Fruit fly (Drosophila melanogaster) Kc167 (cell line): ENCODE data around the gene Vps4.

ENCODE experiments used
- Myc ChIP-seq: fragments of >200 bp; optimal IDR thresholded peaks from 2 replicates; lab custom pipeline; 2017; ENCODE audit warnings: missing external identifiers
- Sin3A ChIP-seq: fragments of >200 bp; optimal IDR thresholded peaks from 2 replicates; lab custom pipeline; 2018; ENCODE audit warnings: missing external identifiers
- h ChIP-seq: fragments of >200 bp; optimal IDR thresholded peaks from 3 replicates; lab custom pipeline; 2018; ENCODE audit warnings: missing external identifiers
- insv ChIP-seq: fragments of >200 bp; optimal IDR thresholded peaks from 3 replicates; lab custom pipeline; 2018; ENCODE audit warnings: missing external identifiers
- psq ChIP-seq: fragments of >200 bp; optimal IDR thresholded peaks from 2 replicates; lab custom pipeline; 2017; ENCODE audit warnings: missing external identifiers
- ttk ChIP-seq: sonication (Bioruptor generic); optimal IDR thresholded peaks from 2 replicates; lab custom pipeline; 2017; ENCODE audit warnings: missing external identifiers

Gene Vps4

DNA sequence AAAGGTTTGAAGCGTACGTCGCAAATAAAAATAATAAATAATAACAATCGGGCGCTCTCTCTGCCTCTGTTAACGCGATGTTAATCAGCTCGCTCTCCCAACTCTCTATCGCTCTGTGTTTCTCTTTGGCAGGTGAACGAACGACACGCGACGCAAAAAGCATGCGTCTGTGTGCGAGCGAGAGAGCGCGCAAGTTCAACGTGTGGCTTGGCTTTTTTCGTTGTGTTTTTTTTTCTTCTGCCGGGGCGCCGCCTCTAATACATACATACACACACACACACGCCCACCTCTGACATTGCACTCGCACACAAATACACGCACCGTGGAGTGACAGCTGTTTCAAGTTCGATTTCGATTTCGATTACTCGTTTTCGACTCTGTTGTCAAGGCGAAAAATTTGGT lies 28.9 kb upstream of the Vps4 start:
- no peak for TF ChIP-seq Myc (lab: Kevin White, UChicago)
- no peak for TF ChIP-seq psq (lab: Kevin White, UChicago)
- no peak for TF ChIP-seq insv (lab: Kevin White, UChicago)
- no peak for TF ChIP-seq h
- TF ChIP-seq Sin3A (lab: Kevin White, UChicago): no peak
- TF ChIP-seq ttk (lab: Kevin White, UChicago): no peak

DNA sequence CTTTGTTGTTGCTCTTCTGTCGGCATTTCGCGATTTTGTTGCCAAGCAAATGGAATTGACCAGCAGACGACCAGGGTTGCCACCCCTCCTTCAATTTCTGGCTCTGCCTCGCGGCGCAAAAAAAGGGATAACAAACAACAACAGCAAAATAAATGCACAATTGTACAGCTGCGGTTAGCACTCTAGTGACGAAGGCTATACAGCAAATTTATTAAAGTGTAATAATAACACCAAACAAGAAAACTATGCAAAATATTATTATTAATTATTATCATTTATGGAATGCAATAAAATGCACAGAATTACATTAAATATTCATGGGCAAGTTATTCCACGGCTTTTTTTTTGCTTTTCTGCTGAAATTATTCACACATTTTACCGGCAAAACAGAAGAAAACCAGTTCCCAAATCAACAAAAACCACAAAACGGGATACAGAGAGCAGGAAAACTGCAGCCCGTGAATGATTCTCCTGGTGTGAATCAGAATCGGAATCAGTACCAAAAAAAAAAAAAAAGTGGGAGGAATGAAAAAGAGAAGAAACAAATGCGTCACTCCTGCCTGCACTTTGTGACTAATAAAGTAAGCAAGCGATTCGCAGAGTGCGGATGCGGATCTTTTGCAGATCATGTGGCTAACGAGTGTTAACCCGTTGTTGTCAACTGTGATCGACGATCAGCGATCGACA lies 28.1 kb upstream of the Vps4 start:
- TF ChIP-seq psq (lab: Kevin White, UChicago): no peak
- TF ChIP-seq h: no peak
- no peak for TF ChIP-seq Sin3A (lab: Kevin White, UChicago)
- no peak for TF ChIP-seq insv (lab: Kevin White, UChicago)
- no peak for TF ChIP-seq ttk (lab: Kevin White, UChicago)
- TF ChIP-seq Myc (lab: Kevin White, UChicago): no peak

DNA sequence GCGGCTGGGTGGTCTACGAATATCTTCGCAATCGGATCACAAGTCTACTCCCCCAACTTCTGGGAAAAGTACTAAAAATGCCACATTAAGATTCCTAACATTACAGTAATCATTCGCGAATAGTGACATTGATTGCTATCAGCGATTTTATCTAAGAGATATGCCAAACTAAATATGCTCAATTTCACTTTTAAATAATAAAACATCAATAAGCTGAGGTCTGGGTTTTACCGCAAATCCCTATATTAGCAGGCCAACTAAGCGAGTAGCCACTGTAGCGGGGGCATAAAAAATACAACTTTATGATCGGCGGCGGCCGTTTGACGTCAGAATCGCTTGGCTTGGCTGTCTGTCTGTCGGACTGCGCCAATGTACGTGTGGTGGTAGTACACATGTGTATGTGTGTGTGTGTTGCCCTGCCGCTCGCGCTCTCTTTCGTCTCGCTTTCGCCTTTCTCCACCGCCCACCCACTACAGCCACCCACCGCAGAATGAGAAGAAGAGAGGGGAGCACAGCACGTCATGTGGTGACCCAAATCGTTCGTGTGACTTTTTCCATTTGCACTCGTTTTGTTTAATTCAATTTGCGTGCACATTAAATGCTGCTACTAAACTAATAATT lies 27.1 kb upstream of the Vps4 start:
- TF ChIP-seq Myc (lab: Kevin White, UChicago) (no peak), Sin3A (lab: Kevin White, UChicago) (no peak), h (no peak), insv (lab: Kevin White, UChicago) (no peak), psq (lab: Kevin White, UChicago) (no peak)

DNA sequence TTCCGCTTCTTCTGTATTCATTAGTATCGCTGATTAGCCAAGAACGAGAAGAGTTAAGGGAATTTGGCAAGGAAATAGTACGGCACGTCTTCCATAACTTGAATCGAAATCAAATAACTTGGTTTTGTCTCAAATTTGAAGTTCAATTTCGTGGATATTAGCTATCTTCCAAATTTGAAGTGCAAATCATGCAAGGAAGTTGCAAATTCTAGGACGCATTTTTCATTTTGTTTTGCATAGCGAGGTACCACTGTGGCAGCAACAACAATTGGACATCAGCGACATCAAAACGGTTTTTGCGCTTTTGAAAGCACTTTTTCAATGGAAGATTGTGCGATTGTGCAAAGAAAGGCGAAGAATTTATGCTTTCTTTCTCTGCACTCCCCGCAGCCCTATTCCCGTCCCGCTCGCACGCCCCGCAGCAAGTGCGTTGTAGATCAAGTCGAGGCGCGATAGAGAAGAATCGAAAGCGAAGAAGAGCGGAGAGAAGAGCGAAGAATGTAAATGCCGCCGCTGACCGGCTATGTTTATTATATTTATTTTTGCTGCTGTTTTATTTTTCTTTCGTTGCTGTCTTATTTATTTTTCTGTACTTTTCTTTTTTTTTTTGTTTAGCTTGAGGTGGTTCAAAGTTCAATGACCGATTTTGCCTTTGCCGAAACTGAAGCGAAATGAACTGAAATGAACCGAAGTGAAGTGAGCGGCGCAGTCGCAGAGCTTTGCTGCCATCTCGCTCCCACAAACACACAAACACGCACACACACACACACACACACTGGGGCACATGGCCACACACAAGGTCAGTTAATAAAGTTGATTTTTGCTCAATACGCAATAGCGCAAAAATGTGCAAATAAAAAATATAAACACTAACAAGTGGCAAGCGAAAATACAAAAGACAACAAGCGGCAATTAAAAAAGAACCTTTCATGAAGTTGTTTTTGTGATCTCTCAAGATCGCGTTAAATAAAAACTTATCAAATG lies 26.1 kb upstream of the Vps4 start:
- no peak for TF ChIP-seq Myc (lab: Kevin White, UChicago)
- TF ChIP-seq psq (lab: Kevin White, UChicago): no peak
- TF ChIP-seq h: no peak
- no peak for TF ChIP-seq insv (lab: Kevin White, UChicago)
- TF ChIP-seq ttk (lab: Kevin White, UChicago): no peak
- no peak for TF ChIP-seq Sin3A (lab: Kevin White, UChicago)

DNA sequence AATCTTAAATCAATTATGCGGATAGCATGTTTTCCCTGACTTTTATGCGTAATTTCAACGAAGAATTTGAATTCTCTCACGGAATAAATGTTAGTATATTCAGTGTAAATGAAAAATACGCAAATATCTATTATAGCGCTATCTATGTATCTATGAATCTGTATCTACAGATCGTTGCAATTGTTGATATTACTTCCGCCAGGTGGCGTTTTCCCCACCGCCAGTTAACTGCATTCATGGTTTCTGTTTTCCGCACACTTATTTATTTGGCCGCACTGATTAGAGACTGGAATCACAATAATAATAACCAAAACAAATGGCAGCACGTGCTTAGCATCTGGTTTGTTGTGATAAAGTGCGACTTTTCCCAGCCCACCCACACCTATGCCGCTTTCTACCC lies 24.7 kb upstream of the Vps4 start:
- TF ChIP-seq Sin3A (lab: Kevin White, UChicago) (no peak), h (no peak), ttk (lab: Kevin White, UChicago) (no peak), psq (lab: Kevin White, UChicago) (no peak), insv (lab: Kevin White, UChicago) (no peak), Myc (lab: Kevin White, UChicago) (no peak)

DNA sequence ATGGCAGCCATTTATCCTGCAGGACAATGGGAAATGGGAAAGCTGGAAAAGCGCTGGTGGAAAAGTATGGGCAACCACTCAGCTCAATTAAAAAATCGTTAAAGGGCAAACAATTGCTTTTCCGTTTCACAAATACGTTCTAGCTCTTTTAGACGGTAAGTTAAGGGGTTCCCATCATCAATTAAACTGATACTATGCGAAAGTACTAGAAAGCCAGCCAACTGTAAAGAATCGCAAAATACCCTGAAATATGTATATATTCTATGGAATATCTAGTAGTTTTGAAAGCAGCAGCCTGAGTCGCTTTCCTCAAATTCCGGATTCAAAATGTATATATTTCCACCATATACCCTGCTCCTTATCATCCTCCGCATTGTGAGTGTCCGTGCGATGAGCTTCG lies 24.1 kb upstream of the Vps4 start, which contains the start of gene CG12985:
TSS of gene CG12985 (plus strand) at position 301 of the 400 bp plus-strand sequence.
- TF ChIP-seq insv (lab: Kevin White, UChicago): no peak
- no peak for TF ChIP-seq Myc (lab: Kevin White, UChicago)
- no peak for TF ChIP-seq ttk (lab: Kevin White, UChicago)
- no peak for TF ChIP-seq Sin3A (lab: Kevin White, UChicago)
- TF ChIP-seq h: no peak
- no peak for TF ChIP-seq psq (lab: Kevin White, UChicago)

DNA sequence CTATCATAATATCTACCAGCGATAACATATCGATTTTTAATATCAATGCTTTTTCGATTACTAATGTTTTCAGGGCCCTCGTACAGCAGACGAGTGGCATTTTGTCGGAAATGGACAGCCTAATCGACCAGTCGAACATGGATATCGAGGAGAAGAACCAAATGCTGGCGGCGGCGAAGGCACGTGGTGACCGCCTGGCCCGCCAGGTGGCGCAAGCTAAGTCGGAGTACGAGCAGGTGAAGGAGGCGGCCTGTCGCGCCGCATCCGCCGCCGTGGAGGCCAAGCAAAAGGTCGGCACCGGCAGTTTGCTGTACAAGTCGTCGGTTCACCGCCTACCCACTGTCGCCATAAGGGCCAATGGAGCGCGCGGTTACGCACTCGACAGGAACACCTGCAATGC lies 22.9 kb upstream of the Vps4 start:
- TF ChIP-seq ttk (lab: Kevin White, UChicago) (no peak), psq (lab: Kevin White, UChicago) (no peak)

DNA sequence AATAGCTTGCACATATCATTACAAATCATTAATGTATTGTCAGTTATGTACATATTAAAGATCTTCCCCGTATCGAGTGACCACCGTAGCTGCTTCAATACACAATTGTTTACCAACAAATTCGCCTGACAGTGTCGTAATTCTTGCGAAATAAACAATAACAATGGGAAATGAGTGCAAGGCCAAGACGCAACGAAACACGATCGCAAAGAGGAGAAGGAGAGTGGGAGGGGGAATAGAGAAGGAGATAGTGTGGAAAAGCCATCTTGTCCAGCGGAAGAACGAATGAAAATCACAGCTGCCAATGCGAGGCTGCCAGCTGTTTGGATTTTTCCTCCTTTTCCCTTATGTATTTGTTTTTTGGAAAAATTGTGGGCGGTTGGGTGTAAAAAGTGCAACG lies 22.2 kb upstream of the Vps4 start:
- TF ChIP-seq psq (lab: Kevin White, UChicago): no peak
- TF ChIP-seq Sin3A (lab: Kevin White, UChicago): no peak
- TF ChIP-seq Myc (lab: Kevin White, UChicago): no peak
- no peak for TF ChIP-seq h
- no peak for TF ChIP-seq ttk (lab: Kevin White, UChicago)
- TF ChIP-seq insv (lab: Kevin White, UChicago): no peak

DNA sequence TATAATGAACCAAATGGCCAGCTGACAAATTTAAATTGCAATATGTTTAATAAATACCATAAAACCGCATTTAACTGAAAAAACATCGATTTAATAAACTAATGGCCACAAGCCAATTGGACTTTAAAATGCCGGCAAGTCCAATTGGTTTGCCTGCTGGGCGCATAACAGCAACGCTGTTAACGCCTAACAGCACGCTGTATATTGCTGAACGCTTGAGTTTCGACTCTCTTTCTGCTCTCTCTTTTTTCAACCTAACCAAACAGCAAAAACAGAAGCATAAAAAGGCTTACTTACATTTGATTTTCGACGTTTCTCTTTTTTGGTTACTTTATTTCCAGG lies 21.4 kb upstream of the Vps4 start:
- no peak for TF ChIP-seq ttk (lab: Kevin White, UChicago)
- TF ChIP-seq Sin3A (lab: Kevin White, UChicago): no peak
- no peak for TF ChIP-seq h
- TF ChIP-seq psq (lab: Kevin White, UChicago): no peak
- no peak for TF ChIP-seq insv (lab: Kevin White, UChicago)
- TF ChIP-seq Myc (lab: Kevin White, UChicago): no peak

DNA sequence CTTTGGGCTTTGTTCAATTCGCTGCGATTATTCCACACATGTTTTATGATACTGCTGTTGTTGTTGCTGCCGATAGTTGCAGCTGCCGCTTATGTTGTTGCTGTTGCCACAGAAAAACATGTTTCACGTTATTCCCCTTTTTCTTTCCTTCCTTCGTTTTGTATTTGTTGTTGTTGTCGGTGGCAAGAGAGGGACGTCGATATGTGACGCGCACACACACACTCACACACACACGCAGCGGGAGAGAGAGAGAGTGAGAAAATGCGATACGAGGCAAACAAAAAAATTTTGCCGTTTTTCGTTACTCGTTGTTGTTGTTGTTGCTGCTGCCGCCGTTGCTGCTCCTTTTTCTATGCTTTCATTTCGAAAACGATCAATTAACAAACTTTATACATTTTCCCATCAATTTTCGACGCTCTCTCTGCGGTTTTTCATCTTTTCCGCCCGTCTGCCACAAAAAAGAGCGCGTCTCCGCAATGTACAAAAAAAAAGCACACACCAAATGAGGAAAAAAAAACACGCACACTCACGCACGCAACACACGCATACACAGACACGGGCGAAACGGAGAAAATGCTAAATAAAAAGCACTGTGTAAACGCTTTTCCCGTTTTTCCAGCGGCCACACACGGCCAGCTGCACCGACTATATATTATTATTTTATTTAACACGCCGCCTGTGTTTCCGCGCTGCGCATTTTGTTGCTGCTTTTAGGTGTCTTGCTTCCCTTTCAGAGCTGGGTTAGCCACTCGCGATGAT lies 20.9 kb upstream of the Vps4 start:
- TF ChIP-seq psq (lab: Kevin White, UChicago): no peak
- TF ChIP-seq ttk (lab: Kevin White, UChicago): no peak
- no peak for TF ChIP-seq h
- no peak for TF ChIP-seq insv (lab: Kevin White, UChicago)
- no peak for TF ChIP-seq Sin3A (lab: Kevin White, UChicago)
- TF ChIP-seq Myc (lab: Kevin White, UChicago): no peak

DNA sequence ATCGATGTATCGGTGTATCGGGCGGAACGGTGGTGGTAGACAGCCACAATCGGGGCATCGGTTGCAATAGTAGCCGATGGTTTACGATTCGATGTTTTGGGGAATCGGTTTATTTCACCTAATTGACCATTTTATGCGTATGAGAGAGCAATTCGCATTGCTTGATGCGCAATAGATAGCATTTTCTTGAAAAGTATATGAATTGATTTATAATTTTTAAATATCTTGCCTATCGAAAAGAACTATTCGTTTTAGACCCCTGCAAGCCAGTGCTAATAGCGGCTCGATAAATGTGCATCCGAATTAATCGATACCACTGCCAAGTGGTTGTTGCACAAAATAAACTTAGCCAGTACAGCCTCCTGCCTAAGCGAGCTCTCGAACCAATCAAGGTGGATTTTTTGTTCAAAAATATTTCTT lies 20.3 kb upstream of the Vps4 start, which contains the start of gene mnb:
TSS of gene mnb (minus strand) at position 15 of the 420 bp plus-strand sequence.
- TF ChIP-seq Sin3A (lab: Kevin White, UChicago) (peak; percentile 62), insv (lab: Kevin White, UChicago) (no peak), Myc (lab: Kevin White, UChicago) (no peak), psq (lab: Kevin White, UChicago) (peak; percentile 62)
